Fruit fly (Drosophila melanogaster) whole organism: ENCODE data around the gene Cyp4ac2.

Experiments
- EcR ChIP-seq, 2 experiments: fragments of >200 bp; optimal IDR thresholded peaks; 2 replicates each; lab custom pipeline; 2017; ENCODE audit warnings: missing biosample characterization in 2 of 2, missing genetic modification characterization in 2 of 2, missing genetic modification reagents in 2 of 2
- psq ChIP-seq: fragments of >200 bp; optimal IDR thresholded peaks from 2 replicates; lab custom pipeline; 2017
- usp ChIP-seq: fragments of >200 bp; optimal IDR thresholded peaks from 2 replicates; lab custom pipeline; 2017; ENCODE audit warnings: missing biosample characterization, missing genetic modification characterization, mixed read lengths

DNA sequence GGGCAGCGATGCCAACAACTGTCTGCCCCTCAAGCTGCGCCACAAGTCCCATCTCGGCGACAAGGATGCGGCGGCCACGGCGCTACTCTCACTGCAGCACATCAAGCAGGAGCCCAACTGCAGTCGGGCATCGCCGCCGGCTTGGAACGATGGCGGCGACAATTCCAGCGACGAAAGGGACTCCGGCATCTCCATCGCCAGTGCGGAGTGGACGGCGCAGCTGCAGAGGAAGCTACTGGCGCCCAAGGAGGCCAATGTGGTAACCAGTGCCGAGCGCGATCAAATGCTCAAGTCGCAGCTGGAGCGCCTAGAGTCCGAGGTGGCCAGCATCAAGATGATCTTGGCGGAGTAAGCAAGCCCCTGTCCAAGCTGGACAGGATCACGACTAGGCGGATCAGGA, 43.2 kb downstream of the Cyp4ac2 start:
- TF ChIP-seq EcR (GFP tag; optimal IDR thresholded peaks at IDR 0.05; lab: Kevin White, UChicago) (no peak), psq (no peak), usp (GFP tag; lab: Kevin White, UChicago) (no peak)
